Worm (Caenorhabditis elegans) whole organism, young adult: ENCODE data around the gene nhr-87.

Experiments used
- B0035.1 ChIP-seq: sonication (generic microtip); optimal IDR thresholded peaks from 2 replicates; lab custom pipeline; 2016; ENCODE audit warnings: missing genetic modification characterization, mild to moderate bottlenecking, missing compliant biosample characterization, missing genotype, missing genetic modification reagents
- B0261.1 ChIP-seq: sonication (generic microtip); optimal IDR thresholded peaks from 2 replicates; lab custom pipeline; 2016; ENCODE audit warnings: mild to moderate bottlenecking, missing genetic modification characterization, moderate library complexity, missing compliant biosample characterization
- D2030.7 ChIP-seq: fragments of 200-800 bp; sonication (Bioruptor generic); IDR thresholded peaks from 2 replicates; pipeline ENCODE4 v1.3.6; 2022; ENCODE audit warnings: missing genetic modification reagents, missing genetic modification characterization, missing compliant biosample characterization
- F22D6.2 ChIP-seq: sonication (generic microtip); optimal IDR thresholded peaks from 2 replicates; lab custom pipeline; 2016; ENCODE audit warnings: mild to moderate bottlenecking, missing genetic modification characterization, missing compliant biosample characterization
- K11D2.4 ChIP-seq: fragments of 200-800 bp; sonication (Bioruptor generic); IDR thresholded peaks from 2 replicates; pipeline ENCODE4 v1.3.6; 2022; ENCODE audit warnings: missing genetic modification reagents, missing genetic modification characterization, missing compliant biosample characterization
- aptf-3 ChIP-seq: fragments of 200-800 bp; sonication (Bioruptor generic); IDR thresholded peaks from 2 replicates; pipeline ENCODE4 v1.3.6; 2022; ENCODE audit warnings: missing genetic modification characterization, missing compliant biosample characterization
- athp-1 ChIP-seq: sonication (generic microtip); optimal IDR thresholded peaks from 2 replicates; lab custom pipeline; 2017; ENCODE audit warnings: mild to moderate bottlenecking, missing genetic modification characterization, missing compliant biosample characterization
- attf-3 ChIP-seq: fragments of 200-800 bp; sonication (Bioruptor generic); conservative IDR thresholded peaks from 2 replicates; pipeline ENCODE4 v1.3.6; 2022; ENCODE audit warnings: missing genetic modification reagents, missing genetic modification characterization, missing compliant biosample characterization
- attf-5 ChIP-seq: fragments of 200-800 bp; sonication (Bioruptor generic); optimal IDR thresholded peaks from 2 replicates; lab custom pipeline; 2018; ENCODE audit warnings: mild to moderate bottlenecking, missing genetic modification characterization, missing compliant biosample characterization
- cebp-2 ChIP-seq: fragments of 200-800 bp; sonication (Bioruptor generic); IDR thresholded peaks from 2 replicates; pipeline ENCODE4 v1.3.6; 2022; ENCODE audit warnings: missing genetic modification characterization, missing compliant biosample characterization
- ceh-40 ChIP-seq: fragments of 200-800 bp; sonication (Bioruptor generic); IDR thresholded peaks from 2 replicates; pipeline ENCODE4 v1.3.6; 2022; ENCODE audit warnings: missing genetic modification characterization, missing compliant biosample characterization
- dpl-1 ChIP-seq: fragments of 150-350 bp; optimal IDR thresholded peaks from 2 replicates; lab custom pipeline; 2014; ENCODE audit warnings: missing biosample characterization, missing genetic modification reagents, missing genetic modification characterization
- hmg-1.2 ChIP-seq: fragments of 200-800 bp; sonication (Bioruptor generic); IDR thresholded peaks from 2 replicates; pipeline ENCODE4 v1.3.6; 2022; ENCODE audit warnings: missing genetic modification reagents, missing genetic modification characterization, missing compliant biosample characterization
- let-607 ChIP-seq, 2 experiments: fragments of 200-800 bp in 1 of 2; sonication (Bioruptor generic) in 1 of 2; sonication (generic microtip) in 1 of 2; optimal IDR thresholded peaks; 2 replicates each; lab custom pipeline; 2016 to 2018; ENCODE audit warnings: mild to moderate bottlenecking in 2 of 2, missing compliant biosample characterization in 2 of 2, missing genetic modification characterization in 2 of 2, moderate library complexity in 2 of 2, missing genotype in 1 of 2
- lin-54 ChIP-seq: fragments of 200-800 bp; sonication (Bioruptor generic); optimal IDR thresholded peaks from 2 replicates; lab custom pipeline; 2018; ENCODE audit warnings: mild to moderate bottlenecking, missing genetic modification characterization, missing compliant biosample characterization
- madf-6 ChIP-seq: fragments of 200-800 bp; sonication (Bioruptor generic); IDR thresholded peaks from 2 replicates; pipeline ENCODE4 v1.3.6; 2022; ENCODE audit warnings: missing genetic modification reagents, missing genetic modification characterization, missing compliant biosample characterization
- madf-8 ChIP-seq: fragments of 200-800 bp; sonication (Bioruptor generic); conservative IDR thresholded peaks from 2 replicates; pipeline ENCODE4 v1.3.6; 2022; ENCODE audit warnings: missing genetic modification reagents, missing genetic modification characterization, missing compliant biosample characterization
- mxl-1 ChIP-seq: sonication (generic microtip); optimal IDR thresholded peaks from 2 replicates; lab custom pipeline; 2016; ENCODE audit warnings: missing genetic modification characterization, missing compliant biosample characterization
- nhr-120 ChIP-seq: fragments of 200-800 bp; sonication (Bioruptor generic); IDR thresholded peaks from 2 replicates; pipeline ENCODE4 v1.3.6; 2022; ENCODE audit warnings: missing genetic modification characterization, missing compliant biosample characterization
- nhr-80 ChIP-seq: sonication (generic microtip); optimal IDR thresholded peaks from 2 replicates; lab custom pipeline; 2016; ENCODE audit warnings: missing genetic modification characterization, missing compliant biosample characterization
- snpc-1.3 ChIP-seq: sonication (generic microtip); optimal IDR thresholded peaks from 2 replicates; lab custom pipeline; 2017; ENCODE audit warnings: missing genetic modification characterization, mild to moderate bottlenecking, missing compliant biosample characterization, antibody characterized with exemption, moderate library complexity, missing genotype, missing genetic modification reagents; ENCODE audit not compliant: insufficient read depth
- snpc-4 ChIP-seq, 5 experiments: fragments of 150-350 bp in 1 of 5; sonication (generic microtip) in 4 of 5; optimal IDR thresholded peaks; 2 replicates each; lab custom pipeline; 2014 to 2018; ENCODE audit warnings: missing genetic modification characterization in 5 of 5, missing biosample characterization in 3 of 5, antibody characterized with exemption in 2 of 5, mild to moderate bottlenecking in 2 of 5, missing compliant biosample characterization in 2 of 5, missing genotype in 2 of 5, moderate library complexity in 2 of 5, missing genetic modification reagents in 1 of 5
- somi-1 ChIP-seq: fragments of 200-800 bp; sonication (Bioruptor generic); optimal IDR thresholded peaks from 2 replicates; lab custom pipeline; 2018; ENCODE audit warnings: mild to moderate bottlenecking, missing genetic modification characterization, missing compliant biosample characterization
- tbp1 ChIP-seq: fragments of 200-800 bp; sonication (Bioruptor generic); optimal IDR thresholded peaks from 2 replicates; lab custom pipeline; 2018; ENCODE audit warnings: mild to moderate bottlenecking, missing genetic modification characterization, missing compliant biosample characterization
- tlf-1 ChIP-seq: fragments of 200-800 bp; sonication (Bioruptor generic); optimal IDR thresholded peaks from 2 replicates; lab custom pipeline; 2018; ENCODE audit warnings: mild to moderate bottlenecking, missing genetic modification characterization, missing compliant biosample characterization
- unc-130 ChIP-seq: sonication (generic microtip); optimal IDR thresholded peaks from 2 replicates; lab custom pipeline; 2016; ENCODE audit warnings: missing genetic modification reagents, missing genetic modification characterization, missing compliant biosample characterization
- unc-62 ChIP-seq: fragments of 150-350 bp; optimal IDR thresholded peaks from 2 replicates; lab custom pipeline; 2014; ENCODE audit warnings: missing biosample characterization, missing genetic modification reagents, missing genetic modification characterization
- zim-3 ChIP-seq: sonication (generic microtip); optimal IDR thresholded peaks from 2 replicates; lab custom pipeline; 2017; ENCODE audit warnings: mild to moderate bottlenecking, missing genetic modification characterization, moderate library complexity, missing compliant biosample characterization

Gene nhr-87

DNA sequence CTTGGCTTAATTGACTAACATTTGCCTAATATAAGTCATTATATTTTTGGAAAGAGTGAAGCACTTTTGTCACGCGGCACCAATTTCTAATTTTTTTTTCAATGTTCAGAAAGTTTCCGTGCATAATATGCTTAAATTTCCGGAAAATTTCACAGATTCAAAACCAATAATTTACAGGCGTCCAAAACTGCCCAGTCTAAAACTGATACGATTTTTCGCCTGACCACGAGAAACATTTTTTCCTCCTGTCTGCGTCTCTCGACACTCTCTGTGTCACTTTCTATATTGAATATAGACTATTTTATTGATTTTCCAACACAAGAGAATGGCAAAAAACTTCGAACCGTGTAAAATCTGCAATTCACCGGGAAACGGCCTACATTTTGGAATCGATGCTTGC lies 10.2 kb upstream of the nhr-87 start, which contains the start of gene nhr-122:
TSS of gene nhr-122 (plus strand) at position 301 of the 400 bp plus-strand sequence.
- TF ChIP-seq hmg-1.2 (GFP tag; lab: Robert Waterston, UW): peak; percentile 31; the same call in 1 of the 2 replicates
- TF ChIP-seq tbp1: no peak

DNA sequence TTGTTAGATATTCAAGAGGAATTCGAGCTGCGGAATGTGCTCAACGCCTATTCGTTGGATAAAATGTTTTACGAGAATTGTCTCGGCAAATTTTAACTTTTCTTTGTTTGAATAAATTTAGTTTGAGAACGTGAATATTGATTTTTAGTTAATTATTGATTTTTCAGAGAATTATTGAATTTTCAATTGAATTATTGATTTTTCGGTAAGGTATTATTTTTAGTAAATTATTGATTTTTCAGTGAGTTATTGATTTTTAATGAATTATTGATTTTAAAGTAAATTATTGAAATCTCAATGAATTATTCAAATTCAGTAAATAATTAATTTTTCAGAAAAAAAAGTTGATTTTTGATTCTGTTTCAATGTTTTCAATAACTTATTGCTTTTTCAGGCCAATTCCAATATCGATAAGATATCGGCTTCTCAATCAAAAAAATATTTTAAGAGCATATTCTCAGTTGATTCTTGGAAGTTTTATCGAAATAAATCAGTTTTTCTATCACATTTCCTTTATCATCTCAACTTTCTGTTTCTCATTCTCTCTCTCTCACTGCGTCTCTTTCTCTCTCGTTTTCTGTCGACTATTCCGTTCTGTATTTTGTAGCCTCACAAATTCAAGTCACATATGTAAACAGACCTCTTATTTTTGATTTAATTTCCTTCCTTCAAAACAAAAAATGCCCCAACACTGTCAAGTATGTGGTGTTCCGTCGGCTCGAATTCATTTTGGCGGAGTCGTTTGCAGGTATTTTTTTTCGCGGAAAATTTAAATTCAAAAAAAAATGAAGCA lies 4.1 kb upstream of the nhr-87 start, which contains the start of gene nhr-92:
TSS of gene nhr-92 (plus strand) at position 576 of the 793 bp plus-strand sequence.
- no peak for TF ChIP-seq K11D2.4
- TF ChIP-seq hmg-1.2 (GFP tag; lab: Robert Waterston, UW): peak; percentile 11; the same call in 1 of the 2 replicates
- no peak for TF ChIP-seq madf-8
- no peak for TF ChIP-seq attf-3 (GFP tag; lab: Robert Waterston, UW)
- no peak for TF ChIP-seq B0261.1 (tag; lab: Kevin White, UChicago)
- peak; percentile 7 for TF ChIP-seq attf-5 (GFP tag; lab: Kevin White, UChicago)
- no peak for TF ChIP-seq F22D6.2
- no peak for TF ChIP-seq nhr-120 (GFP tag; lab: Robert Waterston, UW)
- TF ChIP-seq unc-62 (GFP tag; lab: Kevin White, UChicago): no peak
- TF ChIP-seq nhr-80 (tag; lab: Kevin White, UChicago): peak; percentile 13

DNA sequence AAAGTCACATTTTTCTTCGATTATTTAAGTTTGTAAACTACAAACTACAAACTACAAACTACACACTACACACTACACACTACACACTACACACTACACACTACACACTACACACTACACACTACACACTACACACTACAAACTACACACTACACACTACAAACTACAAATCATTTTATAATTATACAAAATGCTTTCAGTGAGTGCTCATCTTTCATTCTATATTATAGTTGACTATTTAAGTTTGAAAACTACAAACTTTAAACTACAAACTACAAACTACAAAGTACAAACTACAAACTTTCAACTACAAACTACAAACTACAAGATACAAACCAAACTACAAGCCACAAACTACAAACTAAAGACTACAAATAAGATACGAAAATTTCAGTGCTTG lies 618 bp downstream of the nhr-87 start:
- no peak for TF ChIP-seq zim-3 (tag; lab: Kevin White, UChicago)
- TF ChIP-seq somi-1: no peak

DNA sequence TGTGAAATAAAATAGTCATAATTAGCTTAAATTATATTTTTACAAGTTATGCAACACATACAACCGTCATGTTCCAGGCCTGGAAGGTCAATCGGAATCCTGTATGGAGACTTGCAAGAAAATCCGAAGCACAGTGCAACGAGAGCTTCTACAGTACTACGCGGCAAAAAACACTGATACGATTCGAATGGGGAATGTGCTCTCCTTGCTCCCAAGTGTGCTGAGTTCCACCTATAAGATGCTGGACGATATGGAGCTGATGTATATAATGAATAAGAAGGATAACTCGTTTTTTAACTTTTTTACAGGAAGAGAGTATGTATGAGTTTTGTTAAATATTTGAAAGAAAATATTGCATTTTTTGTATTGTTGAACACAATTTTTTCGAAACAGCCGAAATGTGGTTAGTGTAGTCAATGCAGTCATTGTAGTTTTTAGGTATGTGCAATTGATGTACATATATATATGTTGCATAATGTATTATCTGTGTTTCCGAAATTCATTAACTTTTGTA lies 2.6 kb downstream of the nhr-87 start, which contains the start of gene nhr-146:
TSS of gene nhr-146 (plus strand) at position 464 of the 514 bp plus-strand sequence.
- TF ChIP-seq let-607 (tag; optimal IDR thresholded peaks at IDR 0.05; lab: Kevin White, UChicago) (no peak), athp-1 (no peak), unc-130 (GFP tag; lab: Kevin White, UChicago) (no peak), mxl-1 (tag; lab: Kevin White, UChicago) (no peak), dpl-1 (GFP tag; lab: Kevin White, UChicago) (no peak), D2030.7 (no peak), madf-6 (GFP tag; lab: Robert Waterston, UW) (no peak), zim-3 (tag; lab: Kevin White, UChicago) (no peak), snpc-4 (GFP tag; optimal IDR thresholded peaks at IDR 0.05; lab: Kevin White, UChicago) (no peak), snpc-4 (tag; optimal IDR thresholded peaks at IDR 0.05; lab: Kevin White, UChicago) (no peak), ceh-40 (GFP tag; lab: Robert Waterston, UW) (no peak), tlf-1 (no peak), B0035.1 (tag; lab: Kevin White, UChicago) (no peak)
- TF ChIP-seq, all 124 proteins: peak for 0

DNA sequence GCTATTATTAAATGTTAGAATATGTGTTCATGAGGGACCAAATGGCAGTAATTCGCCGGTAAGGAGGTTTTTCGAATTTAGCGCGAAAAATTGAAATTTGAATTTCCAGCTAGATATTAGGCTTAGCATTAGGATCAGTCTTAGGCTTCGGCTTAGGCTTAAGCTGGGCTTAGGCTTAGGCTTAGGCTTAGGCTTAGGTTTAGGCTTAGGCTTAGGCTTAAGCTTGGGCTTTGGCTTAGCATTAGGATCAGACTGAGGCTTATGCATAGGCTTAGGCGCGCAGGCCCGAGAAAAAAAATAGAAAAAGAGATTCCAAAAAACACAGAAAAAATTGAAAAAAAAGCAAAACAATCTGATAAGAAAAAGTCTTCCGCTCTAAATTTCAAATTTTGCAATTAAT lies 4.5 kb downstream of the nhr-87 start:
- TF ChIP-seq aptf-3: no peak
- no peak for TF ChIP-seq snpc-1.3 (tag; lab: Kevin White, UChicago)
- no peak for TF ChIP-seq lin-54 (GFP tag; lab: Kevin White, UChicago)
- TF ChIP-seq cebp-2 (GFP tag; lab: Robert Waterston, UW): 0 out of 2 replicates have a peak, but pooled peaks have one; percentile 59
